Fruit fly (Drosophila melanogaster) whole organism, embryonic: Measurements from ENCODE around the gene jv.

Source experiments
- Antp ChIP-seq: fragments of 200-800 bp; sonication (Bioruptor generic); optimal IDR thresholded peaks from 3 replicates; lab custom pipeline; 2016; ENCODE audit warnings: missing biosample characterization, missing genetic modification characterization
- Atf6 ChIP-seq: fragments of 200-800 bp; sonication (Bioruptor generic); IDR thresholded peaks from 2 replicates; pipeline ENCODE4 v1.3.6; 2022; ENCODE audit warnings: missing biosample characterization, missing genetic modification characterization
- CG10543 ChIP-seq: fragments of 200-800 bp; sonication (Bioruptor generic); optimal IDR thresholded peaks from 3 replicates; lab custom pipeline; 2017; ENCODE audit warnings: missing biosample characterization, mild to moderate bottlenecking, missing genetic modification characterization, moderate library complexity
- CG14710 ChIP-seq: fragments of 200-800 bp; sonication (Bioruptor generic); optimal IDR thresholded peaks from 3 replicates; lab custom pipeline; 2019; ENCODE audit warnings: missing biosample characterization, mild to moderate bottlenecking, missing genetic modification characterization, moderate library complexity
- CG17829 ChIP-seq: fragments of 200-800 bp; optimal IDR thresholded peaks from 2 replicates; lab custom pipeline; 2019; ENCODE audit warnings: missing biosample characterization, mild to moderate bottlenecking, missing genetic modification characterization, moderate library complexity
- CG1792 ChIP-seq: fragments of 200-800 bp; sonication (Bioruptor generic); optimal IDR thresholded peaks from 2 replicates; lab custom pipeline; 2016; ENCODE audit warnings: missing biosample characterization, missing genetic modification characterization
- CG18011 ChIP-seq: fragments of 200-800 bp; sonication (Bioruptor generic); optimal IDR thresholded peaks from 2 replicates; lab custom pipeline; 2017; ENCODE audit warnings: missing biosample characterization, missing genetic modification characterization, mild to moderate bottlenecking, moderate library complexity, missing genotype
- CG2712 ChIP-seq: fragments of 200-800 bp; optimal IDR thresholded peaks from 3 replicates; lab custom pipeline; 2019; ENCODE audit warnings: missing biosample characterization, mild to moderate bottlenecking, missing genetic modification characterization, moderate library complexity
- CG31365 ChIP-seq: fragments of 200-800 bp; sonication (Bioruptor generic); optimal IDR thresholded peaks from 2 replicates; lab custom pipeline; 2018; ENCODE audit warnings: missing biosample characterization, mild to moderate bottlenecking, missing genetic modification characterization
- CG3847 ChIP-seq: fragments of 200-800 bp; sonication (Bioruptor generic); IDR thresholded peaks from 2 replicates; pipeline ENCODE4 v1.3.6; 2022; ENCODE audit warnings: missing biosample characterization, missing genetic modification characterization
- CG6254 ChIP-seq: fragments of 200-800 bp; sonication (Bioruptor generic); optimal IDR thresholded peaks from 3 replicates; lab custom pipeline; 2017; ENCODE audit warnings: mild to moderate bottlenecking, missing biosample characterization, missing genetic modification reagents, missing genetic modification characterization
- CG6272 ChIP-seq: fragments of 200-800 bp; sonication (Bioruptor generic); IDR thresholded peaks from 2 replicates; pipeline ENCODE4 v1.3.6; 2022; ENCODE audit warnings: missing biosample characterization, missing genetic modification characterization
- CG6813 ChIP-seq: fragments of 200-800 bp; sonication (Bioruptor generic); optimal IDR thresholded peaks from 2 replicates; lab custom pipeline; 2017; ENCODE audit warnings: missing biosample characterization, missing genetic modification characterization, mild to moderate bottlenecking, moderate library complexity, missing genetic modification reagents
- CG8359 ChIP-seq: fragments of 200-800 bp; sonication (Bioruptor generic); optimal IDR thresholded peaks from 2 replicates; lab custom pipeline; 2017; ENCODE audit warnings: missing biosample characterization, mild to moderate bottlenecking, missing genetic modification characterization, borderline replicate concordance
- CG9817 ChIP-seq: fragments of 200-800 bp; sonication (Bioruptor generic); optimal IDR thresholded peaks from 2 replicates; lab custom pipeline; 2018; ENCODE audit warnings: missing biosample characterization, mild to moderate bottlenecking, missing genetic modification characterization, moderate library complexity
- CoRest ChIP-seq: fragments of 200-800 bp; sonication (Bioruptor generic); optimal IDR thresholded peaks from 3 replicates; lab custom pipeline; 2018; ENCODE audit warnings: missing biosample characterization, mild to moderate bottlenecking, missing genetic modification characterization, moderate library complexity
- CrebB ChIP-seq: fragments of 200-800 bp; sonication (Bioruptor generic); optimal IDR thresholded peaks from 3 replicates; lab custom pipeline; 2018; ENCODE audit warnings: missing biosample characterization, mild to moderate bottlenecking, missing genetic modification characterization
- Dref ChIP-seq: fragments of 200-800 bp; sonication (Bioruptor generic); IDR thresholded peaks from 2 replicates; pipeline ENCODE4 v1.3.6; 2022; ENCODE audit warnings: missing biosample characterization, missing genetic modification characterization
- Hand ChIP-seq: fragments of 200-800 bp; sonication (Bioruptor generic); optimal IDR thresholded peaks from 2 replicates; lab custom pipeline; 2017; ENCODE audit warnings: mild to moderate bottlenecking, missing biosample characterization, missing genetic modification reagents, missing genetic modification characterization
- Hr39 ChIP-seq: fragments of >200 bp; optimal IDR thresholded peaks from 2 replicates; lab custom pipeline; 2017
- Hr78 ChIP-seq, 2 experiments: fragments of 200-800 bp in 1 of 2; fragments of >200 bp in 1 of 2; sonication (Bioruptor generic) in 1 of 2; optimal IDR thresholded peaks; 2 replicates each; lab custom pipeline; 2017 to 2019; ENCODE audit warnings: missing biosample characterization in 2 of 2, missing genetic modification characterization in 2 of 2, mild to moderate bottlenecking in 1 of 2, moderate library complexity in 1 of 2
- Lpt ChIP-seq: fragments of >200 bp; optimal IDR thresholded peaks from 2 replicates; lab custom pipeline; 2018; ENCODE audit warnings: missing biosample characterization, missing genetic modification characterization
- MESR4 ChIP-seq: fragments of 200-800 bp; sonication (Bioruptor generic); optimal IDR thresholded peaks from 2 replicates; lab custom pipeline; 2018; ENCODE audit warnings: missing biosample characterization, mild to moderate bottlenecking, missing genetic modification characterization, moderate library complexity
- Nf-YA ChIP-seq: fragments of 200-800 bp; sonication (Bioruptor generic); IDR thresholded peaks from 2 replicates; pipeline ENCODE4 v1.3.6; 2022; ENCODE audit warnings: missing biosample characterization, missing genetic modification characterization
- Oaz ChIP-seq: fragments of 200-800 bp; sonication (Bioruptor generic); IDR thresholded peaks from 2 replicates; pipeline ENCODE4 v1.3.6; 2022; ENCODE audit warnings: missing biosample characterization, missing genetic modification characterization
- Pdp1 ChIP-seq, 2 experiments: fragments of 200-800 bp; sonication (Bioruptor generic); optimal IDR thresholded peaks; 3 replicates each; lab custom pipeline; 2016; ENCODE audit warnings: missing biosample characterization in 2 of 2, missing genetic modification characterization in 2 of 2, mild to moderate bottlenecking in 1 of 2, moderate library complexity in 1 of 2
- YL-1 ChIP-seq: fragments of 200-800 bp; sonication (Bioruptor generic); optimal IDR thresholded peaks from 3 replicates; lab custom pipeline; 2017; ENCODE audit warnings: missing biosample characterization, mild to moderate bottlenecking, missing genetic modification characterization
- bcd ChIP-seq: fragments of 200-800 bp; sonication (Bioruptor generic); optimal IDR thresholded peaks from 2 replicates; lab custom pipeline; 2017; ENCODE audit warnings: missing biosample characterization, mild to moderate bottlenecking, missing genetic modification characterization
- bsh ChIP-seq, 2 experiments: fragments of 200-800 bp; sonication (Bioruptor generic); optimal IDR thresholded peaks; 2 replicates each; lab custom pipeline; 2017 to 2018; ENCODE audit warnings: mild to moderate bottlenecking in 2 of 2, missing biosample characterization in 2 of 2, missing genetic modification characterization in 2 of 2, moderate library complexity in 1 of 2
- cad ChIP-seq: fragments of >200 bp; optimal IDR thresholded peaks from 2 replicates; lab custom pipeline; 2017; ENCODE audit warnings: missing biosample characterization, missing genetic modification characterization
- dm ChIP-seq: fragments of 200-800 bp; sonication (Bioruptor generic); optimal IDR thresholded peaks from 3 replicates; lab custom pipeline; 2016; ENCODE audit warnings: missing biosample characterization, missing genetic modification characterization
- ftz-f1 ChIP-seq: fragments of 200-800 bp; sonication (Bioruptor generic); optimal IDR thresholded peaks from 2 replicates; lab custom pipeline; 2016; ENCODE audit warnings: missing biosample characterization, missing genetic modification characterization
- gcm ChIP-seq: fragments of 200-800 bp; sonication (Bioruptor generic); optimal IDR thresholded peaks from 2 replicates; lab custom pipeline; 2019; ENCODE audit warnings: missing biosample characterization, mild to moderate bottlenecking, missing genetic modification characterization, moderate library complexity
- gem ChIP-seq: fragments of 200-800 bp; sonication (Bioruptor generic); optimal IDR thresholded peaks from 2 replicates; lab custom pipeline; 2019; ENCODE audit warnings: missing biosample characterization, mild to moderate bottlenecking, missing genetic modification characterization, moderate library complexity
- gfzf ChIP-seq: fragments of 200-800 bp; sonication (Bioruptor generic); optimal IDR thresholded peaks from 2 replicates; lab custom pipeline; 2016; ENCODE audit warnings: missing biosample characterization, mild to moderate bottlenecking, missing genetic modification characterization, moderate library complexity
- kni ChIP-seq: fragments of 200-800 bp; sonication (Bioruptor generic); optimal IDR thresholded peaks from 3 replicates; lab custom pipeline; 2017; ENCODE audit warnings: mild to moderate bottlenecking, missing biosample characterization, missing genetic modification reagents, missing genetic modification characterization
- lmd ChIP-seq: fragments of 200-800 bp; sonication (Bioruptor generic); IDR thresholded peaks from 2 replicates; pipeline ENCODE4 v1.3.6; 2022; ENCODE audit warnings: missing biosample characterization, missing genetic modification characterization
- mam ChIP-seq: fragments of 200-800 bp; sonication (Bioruptor generic); optimal IDR thresholded peaks from 3 replicates; lab custom pipeline; 2016; ENCODE audit warnings: missing biosample characterization, missing genetic modification characterization
- org-1 ChIP-seq: fragments of 200-800 bp; sonication (Bioruptor generic); optimal IDR thresholded peaks from 2 replicates; lab custom pipeline; 2017; ENCODE audit warnings: missing biosample characterization, missing genetic modification characterization
- phol ChIP-seq: fragments of 200-800 bp; sonication (Bioruptor generic); optimal IDR thresholded peaks from 3 replicates; lab custom pipeline; 2018; ENCODE audit warnings: missing biosample characterization, mild to moderate bottlenecking, missing genetic modification characterization, moderate library complexity
- pros ChIP-seq: fragments of 200-800 bp; sonication (Bioruptor generic); optimal IDR thresholded peaks from 3 replicates; lab custom pipeline; 2019; ENCODE audit warnings: missing biosample characterization, mild to moderate bottlenecking, missing genetic modification characterization, moderate library complexity
- scrt ChIP-seq: fragments of 200-800 bp; sonication (Bioruptor generic); optimal IDR thresholded peaks from 2 replicates; lab custom pipeline; 2018; ENCODE audit warnings: missing biosample characterization, mild to moderate bottlenecking, missing genetic modification characterization, moderate library complexity
- sd ChIP-seq: fragments of 200-800 bp; sonication (Bioruptor generic); optimal IDR thresholded peaks from 3 replicates; lab custom pipeline; 2018; ENCODE audit warnings: missing biosample characterization, mild to moderate bottlenecking, missing genetic modification characterization, moderate library complexity
- sima ChIP-seq: fragments of 200-800 bp; sonication (Bioruptor generic); optimal IDR thresholded peaks from 2 replicates; lab custom pipeline; 2016; ENCODE audit warnings: missing biosample characterization, missing genetic modification characterization
- slou ChIP-seq: fragments of 200-800 bp; sonication (Bioruptor generic); optimal IDR thresholded peaks from 3 replicates; lab custom pipeline; 2016; ENCODE audit warnings: missing biosample characterization, missing genetic modification characterization
- sob ChIP-seq: fragments of 200-800 bp; sonication (Bioruptor generic); IDR thresholded peaks from 2 replicates; pipeline ENCODE4 v1.3.6; 2022; ENCODE audit warnings: missing biosample characterization, missing genetic modification characterization
- sr ChIP-seq: fragments of 200-800 bp; sonication (Bioruptor generic); IDR thresholded peaks from 3 replicates; pipeline ENCODE4 v1.3.6; 2022; ENCODE audit warnings: missing biosample characterization, missing genetic modification characterization
- toy ChIP-seq: fragments of 200-800 bp; sonication (Bioruptor generic); IDR thresholded peaks from 2 replicates; pipeline ENCODE4 v1.3.6; 2022; ENCODE audit warnings: missing biosample characterization, missing genetic modification characterization
- tup ChIP-seq: fragments of 200-800 bp; sonication (Bioruptor generic); optimal IDR thresholded peaks from 2 replicates; lab custom pipeline; 2016; ENCODE audit warnings: missing biosample characterization, mild to moderate bottlenecking, missing genetic modification characterization, moderate library complexity
- wek ChIP-seq: fragments of 200-800 bp; sonication (Bioruptor generic); optimal IDR thresholded peaks from 3 replicates; lab custom pipeline; 2018; ENCODE audit warnings: missing biosample characterization, mild to moderate bottlenecking, missing genetic modification characterization, moderate library complexity

Gene jv

DNA sequence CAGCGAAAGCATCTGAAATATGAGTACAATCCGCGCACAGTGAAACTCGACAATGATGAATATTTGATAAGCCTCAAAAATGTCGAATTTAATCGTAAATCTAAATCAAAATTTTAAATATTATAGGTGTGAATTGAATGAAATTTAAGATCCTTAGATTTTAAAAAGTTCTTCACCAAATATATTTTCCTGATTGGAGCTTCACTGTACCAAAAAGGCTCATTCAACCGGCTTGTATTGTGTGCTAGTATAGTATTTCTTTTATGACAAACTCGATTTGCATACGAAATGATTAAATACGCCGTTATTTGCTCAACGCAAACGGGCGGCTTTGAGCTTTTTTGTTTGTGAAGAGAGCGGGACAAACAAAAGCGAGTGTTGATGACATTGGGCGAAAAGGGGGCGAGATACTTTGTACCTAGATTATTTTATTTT lies 36.3 kb downstream of the jv start (continued):
- TF ChIP-seq Antp (peak; percentile 53), CG17829 (peak; percentile 79), sob (GFP tag; lab: Robert Waterston, UW) (peak; percentile 95), wek (GFP tag; lab: Kevin White, UChicago) (peak; percentile 62), bcd (GFP tag; lab: Kevin White, UChicago) (peak; percentile 77), CG31365 (tag; lab: Kevin White, UChicago) (peak; percentile 32), MESR4 (no peak), CG6272 (peak; percentile 43; the same call in 1 of the 2 replicates), Lpt (GFP tag; lab: Kevin White, UChicago) (no peak), sd (tag; lab: Kevin White, UChicago) (peak; percentile 78), CG1792 (GFP tag; lab: Kevin White, UChicago) (peak; percentile 50), Dref (GFP tag; lab: Robert Waterston, UW) (no peak), kni (GFP tag; lab: Kevin White, UChicago) (no peak), Hand (GFP tag; lab: Kevin White, UChicago) (peak; percentile 86), CG6254 (peak; percentile 48), CG2712 (tag; lab: Kevin White, UChicago) (peak; percentile 83), Atf6 (GFP tag; lab: Robert Waterston, UW) (peak; percentile 93), CG3847 (GFP tag; lab: Robert Waterston, UW) (peak; percentile 90), slou (GFP tag; lab: Kevin White, UChicago) (peak; percentile 72), CG10543 (GFP tag; lab: Kevin White, UChicago) (peak; percentile 79), CG8359 (GFP tag; lab: Kevin White, UChicago) (no peak), Pdp1 (GFP tag; optimal IDR thresholded peaks at IDR 0.05; lab: Kevin White, UChicago) (peak; percentile 79 to 84), cad (GFP tag; lab: Kevin White, UChicago) (no peak), Hr78 (GFP tag; optimal IDR thresholded peaks at IDR 0.05; lab: Kevin White, UChicago) (peak in 1 of 2 experiments; percentile 57), gfzf (GFP tag; lab: Kevin White, UChicago) (no peak), CoRest (tag; lab: Kevin White, UChicago) (peak; percentile 89), Nf-YA (GFP tag; lab: Robert Waterston, UW) (peak; percentile 65; the same call in 1 of the 2 replicates), gcm (GFP tag; lab: Kevin White, UChicago) (peak; percentile 77), CG18011 (GFP tag; lab: Kevin White, UChicago) (peak; percentile 72), mam (GFP tag; lab: Kevin White, UChicago) (peak; percentile 88), dm (GFP tag; lab: Kevin White, UChicago) (peak; percentile 49), Hr39 (no peak), ftz-f1 (peak; percentile 15), CG14710 (tag; lab: Kevin White, UChicago) (peak; percentile 57), CrebB (peak; percentile 74), lmd (GFP tag; lab: Robert Waterston, UW) (peak; percentile 91), YL-1 (GFP tag; lab: Kevin White, UChicago) (peak; percentile 12), Oaz (GFP tag; lab: Robert Waterston, UW) (peak; percentile 73), CG6813 (GFP tag; lab: Kevin White, UChicago) (peak; percentile 76), gem (peak; percentile 91), pros (no peak), scrt (GFP tag; lab: Kevin White, UChicago) (peak; percentile 75), CG9817 (tag; lab: Kevin White, UChicago) (peak; percentile 88), sima (peak; percentile 64), bsh (GFP tag; optimal IDR thresholded peaks at IDR 0.05; lab: Kevin White, UChicago) (peak in 1 of 2 experiments; percentile 84), phol (tag; lab: Kevin White, UChicago) (peak; percentile 79), org-1 (peak; percentile 79), tup (GFP tag; lab: Kevin White, UChicago) (peak; percentile 28), toy (GFP tag; lab: Robert Waterston, UW) (peak; percentile 62; the same call in 1 of the 2 replicates), sr (GFP tag; lab: Robert Waterston, UW) (no peak; the same call in 2 of the 3 replicates)
